Worm (Caenorhabditis elegans) whole organism, midembryonic: Measurements from ENCODE around the gene nhr-79.
A peak's percentile ranks its signal among the peaks of the same experiment; 100 is the strongest.

ENCODE experiments used
- T22C8.4 ChIP-seq: fragments of 200-800 bp; sonication (Bioruptor generic); IDR thresholded peaks from 2 replicates; pipeline ENCODE4 v1.3.6; 2022; ENCODE audit warnings: missing genetic modification characterization, missing compliant biosample characterization
- cog-1 ChIP-seq: sonication (generic microtip); optimal IDR thresholded peaks from 2 replicates; lab custom pipeline; 2016; ENCODE audit warnings: missing genetic modification characterization, missing compliant biosample characterization
- flt-1 ChIP-seq: fragments of 200-800 bp; sonication (Bioruptor generic); IDR thresholded peaks from 2 replicates; pipeline ENCODE4 v1.3.6; 2022; ENCODE audit warnings: missing genetic modification characterization, missing compliant biosample characterization
- klf-2 ChIP-seq: fragments of 200-800 bp; sonication (Bioruptor generic); conservative IDR thresholded peaks from 2 replicates; pipeline ENCODE4 v1.3.6; 2022; ENCODE audit warnings: missing genetic modification reagents, missing genetic modification characterization, missing compliant biosample characterization
- med-1 ChIP-seq: sonication (generic microtip); optimal IDR thresholded peaks from 2 replicates; lab custom pipeline; 2017; ENCODE audit warnings: missing genetic modification characterization, mild to moderate bottlenecking, missing compliant biosample characterization, antibody characterized with exemption, missing genetic modification reagents; ENCODE audit not compliant: insufficient read depth
- ref-1 ChIP-seq: fragments of 200-800 bp; sonication (Bioruptor generic); conservative IDR thresholded peaks from 2 replicates; pipeline ENCODE4 v1.3.6; 2022; ENCODE audit warnings: missing genetic modification reagents, missing genetic modification characterization, missing compliant biosample characterization
- tab-1 ChIP-seq: fragments of 200-800 bp; sonication (Bioruptor generic); IDR thresholded peaks from 2 replicates; pipeline ENCODE4 v1.3.6; 2022; ENCODE audit warnings: missing genetic modification characterization, missing compliant biosample characterization
- ztf-23 ChIP-seq: fragments of 200-800 bp; sonication (Bioruptor generic); IDR thresholded peaks from 2 replicates; pipeline ENCODE4 v1.3.6; 2022; ENCODE audit warnings: missing genetic modification reagents, missing genetic modification characterization, missing compliant biosample characterization
- ztf-29 ChIP-seq: fragments of 200-800 bp; sonication (Bioruptor generic); IDR thresholded peaks from 2 replicates; pipeline ENCODE4 v1.3.6; 2022; ENCODE audit warnings: missing genetic modification reagents, missing genetic modification characterization, missing compliant biosample characterization

Gene nhr-79

ce11 chrV:19233469-19233868 is 21.8 kb upstream of the nhr-79 start, which contains the start of gene fbxb-116:
Gene fbxb-116 (plus strand): TSS chrV:19233769.
- no peak for TF ChIP-seq T22C8.4 (GFP tag; lab: Robert Waterston, UW)
- TF ChIP-seq ref-1 (GFP tag; lab: Robert Waterston, UW), result no peak
- no peak for TF ChIP-seq med-1 (GFP tag; lab: Kevin White, UChicago)
- no peak for TF ChIP-seq tab-1
- TF ChIP-seq klf-2, result no peak
- no peak for TF ChIP-seq cog-1 (tag; lab: Kevin White, UChicago)
- TF ChIP-seq ztf-29, result no peak
- no peak for TF ChIP-seq flt-1 (GFP tag; lab: Robert Waterston, UW)
- no peak for TF ChIP-seq ztf-23

- TF ChIP-seq tab-1 (peak; percentile 58; the same call in 1 of the 2 replicates), ztf-23 (0 out of 2 replicates have a peak, but pooled peaks have one; percentile 13), ztf-29 (no peak)
Observed at ce11 chrV:19231167-19231566, 19.5 kb upstream of the nhr-79 start.

- TF ChIP-seq flt-1 (GFP tag; lab: Robert Waterston, UW) (no peak), ztf-29 (no peak), med-1 (GFP tag; lab: Kevin White, UChicago) (no peak), tab-1 (no peak), T22C8.4 (GFP tag; lab: Robert Waterston, UW) (no peak), ztf-23 (no peak), cog-1 (tag; lab: Kevin White, UChicago) (no peak), klf-2 (no peak), ref-1 (GFP tag; lab: Robert Waterston, UW) (no peak)
Observed at ce11 chrV:19230413-19230812, 18.7 kb upstream of the nhr-79 start, which contains the start of gene sqst-3. Gene sqst-3 (plus strand): TSS chrV:19230782.

- TF ChIP-seq T22C8.4 (GFP tag; lab: Robert Waterston, UW) (no peak), med-1 (GFP tag; lab: Kevin White, UChicago) (no peak), tab-1 (no peak), ztf-23 (no peak), ztf-29 (no peak), flt-1 (GFP tag; lab: Robert Waterston, UW) (no peak), cog-1 (tag; lab: Kevin White, UChicago) (no peak), klf-2 (no peak), ref-1 (GFP tag; lab: Robert Waterston, UW) (no peak)
Observed at ce11 chrV:19217675-19218074, 6.0 kb upstream of the nhr-79 start, which contains the start of gene oac-49. Gene oac-49 (plus strand): TSS chrV:19217975.

ce11 chrV:19217104-19217503 is 5.4 kb upstream of the nhr-79 start, which contains the start of gene srr-2:
Gene srr-2 (minus strand): TSS chrV:19217176.
- no peak for TF ChIP-seq med-1 (GFP tag; lab: Kevin White, UChicago)
- TF ChIP-seq tab-1, result no peak
- TF ChIP-seq T22C8.4 (GFP tag; lab: Robert Waterston, UW), result no peak
- no peak for TF ChIP-seq ztf-23
- no peak for TF ChIP-seq flt-1 (GFP tag; lab: Robert Waterston, UW)
- TF ChIP-seq cog-1 (tag; lab: Kevin White, UChicago), result no peak
- TF ChIP-seq ref-1 (GFP tag; lab: Robert Waterston, UW), result no peak
- TF ChIP-seq ztf-29, result no peak
- no peak for TF ChIP-seq klf-2

ce11 chrV:19212354-19212753 is 659 bp upstream of the nhr-79 start:
- no peak for TF ChIP-seq flt-1 (GFP tag; lab: Robert Waterston, UW)
- TF ChIP-seq tab-1, result no peak
- TF ChIP-seq ztf-23, result no peak
- no peak for TF ChIP-seq cog-1 (tag; lab: Kevin White, UChicago)

- no peak for TF ChIP-seq T22C8.4 (GFP tag; lab: Robert Waterston, UW)
- no peak for TF ChIP-seq ztf-29
- TF ChIP-seq flt-1 (GFP tag; lab: Robert Waterston, UW), result no peak
- TF ChIP-seq ztf-23, result no peak
- no peak for TF ChIP-seq ref-1 (GFP tag; lab: Robert Waterston, UW)
- no peak for TF ChIP-seq med-1 (GFP tag; lab: Kevin White, UChicago)
- no peak for TF ChIP-seq klf-2
- no peak for TF ChIP-seq tab-1
- TF ChIP-seq cog-1 (tag; lab: Kevin White, UChicago), result no peak
Observed at ce11 chrV:19206911-19207310, 4.8 kb downstream of the nhr-79 start.

ce11 chrV:19205450-19205849 is 6.2 kb downstream of the nhr-79 start:
- TF ChIP-seq med-1 (GFP tag; lab: Kevin White, UChicago), result no peak
- no peak for TF ChIP-seq ztf-23
- TF ChIP-seq tab-1, result no peak
- no peak for TF ChIP-seq ref-1 (GFP tag; lab: Robert Waterston, UW)
- TF ChIP-seq cog-1 (tag; lab: Kevin White, UChicago), result no peak
- TF ChIP-seq T22C8.4 (GFP tag; lab: Robert Waterston, UW), result no peak
- no peak for TF ChIP-seq klf-2
- no peak for TF ChIP-seq ztf-29
- no peak for TF ChIP-seq flt-1 (GFP tag; lab: Robert Waterston, UW)

ce11 chrV:19203299-19203698 is 8.4 kb downstream of the nhr-79 start, which contains the start of gene Y39B6A.1:
Gene Y39B6A.1 (minus strand): TSS chrV:19203607.
- TF ChIP-seq klf-2 (no peak), T22C8.4 (GFP tag; lab: Robert Waterston, UW) (no peak), tab-1 (no peak), ref-1 (GFP tag; lab: Robert Waterston, UW) (no peak), ztf-29 (no peak), med-1 (GFP tag; lab: Kevin White, UChicago) (no peak), cog-1 (tag; lab: Kevin White, UChicago) (no peak), flt-1 (GFP tag; lab: Robert Waterston, UW) (no peak), ztf-23 (no peak)

ce11 chrV:19202800-19203199 is 8.9 kb downstream of the nhr-79 start:
- TF ChIP-seq ztf-23 (no peak), tab-1 (no peak), cog-1 (tag; lab: Kevin White, UChicago) (no peak), flt-1 (GFP tag; lab: Robert Waterston, UW) (no peak), T22C8.4 (GFP tag; lab: Robert Waterston, UW) (no peak), klf-2 (no peak), ztf-29 (no peak), med-1 (GFP tag; lab: Kevin White, UChicago) (no peak), ref-1 (GFP tag; lab: Robert Waterston, UW) (no peak)
